Worm (Caenorhabditis elegans) whole organism, L1 larva: ENCODE measurements around the gene ZK856.16.

Source experiments
- aly-2 ChIP-seq: fragments of 150-350 bp; optimal IDR thresholded peaks from 2 replicates; lab custom pipeline; 2014; ENCODE audit warnings: missing biosample characterization, missing genetic modification characterization
- ama-1 ChIP-seq: fragments of 150-350 bp; optimal IDR thresholded peaks from 2 replicates; lab custom pipeline; 2014
- dpl-1 ChIP-seq, 3 experiments: fragments of 150-350 bp in 2 of 3; sonication (generic microtip) in 1 of 3; optimal IDR thresholded peaks; 2 replicates each; lab custom pipeline; 2014 to 2017; ENCODE audit warnings: missing biosample characterization in 3 of 3, missing genetic modification characterization in 3 of 3, missing genetic modification reagents in 3 of 3
- lin-39 ChIP-seq: fragments of 150-350 bp; optimal IDR thresholded peaks from 2 replicates; lab custom pipeline; 2014; ENCODE audit warnings: missing biosample characterization, missing genetic modification reagents, missing genetic modification characterization
- mab-9 ChIP-seq: fragments of 200-800 bp; sonication (Bioruptor generic); IDR thresholded peaks from 2 replicates; pipeline ENCODE4 v1.3.6; 2022; ENCODE audit warnings: missing genetic modification reagents, missing genetic modification characterization, missing compliant biosample characterization
- nhr-11 ChIP-seq: fragments of 150-350 bp; optimal IDR thresholded peaks from 2 replicates; lab custom pipeline; 2014; ENCODE audit warnings: missing biosample characterization, missing genetic modification characterization
- nhr-28 ChIP-seq: fragments of 150-350 bp; optimal IDR thresholded peaks from 2 replicates; lab custom pipeline; 2014; ENCODE audit warnings: missing biosample characterization, missing genetic modification characterization
- nhr-77 ChIP-seq: fragments of 150-350 bp; optimal IDR thresholded peaks from 2 replicates; lab custom pipeline; 2014; ENCODE audit warnings: missing biosample characterization, missing genetic modification characterization
- ztf-11 ChIP-seq, 2 experiments: sonication (generic microtip); optimal IDR thresholded peaks; 2 replicates each; lab custom pipeline; 2016 to 2017; ENCODE audit warnings: missing genetic modification characterization in 2 of 2, missing biosample characterization in 1 of 2, missing compliant biosample characterization in 1 of 2

ce11 chrV:10228360-10228759 lies 23.0 kb upstream of the ZK856.16 start, which contains the start of gene fipr-4:
- TF ChIP-seq nhr-28 (no peak), lin-39 (no peak), nhr-77 (tag; lab: Kevin White, UChicago) (no peak), aly-2 (tag; lab: Kevin White, UChicago) (no peak), ztf-11 (tag; optimal IDR thresholded peaks at IDR 0.05; lab: Kevin White, UChicago) (no peak), ama-1 (lab: Kevin White, UChicago) (no peak), dpl-1 (GFP tag; optimal IDR thresholded peaks at IDR 0.05; lab: Kevin White, UChicago) (no peak), nhr-11 (tag; lab: Kevin White, UChicago) (no peak), mab-9 (no peak)
